Worm (Caenorhabditis elegans): ENCODE results near the gene Y43C5B.2.

- TF ChIP-seq skn-1 (tag; optimal IDR thresholded peaks at IDR 0.05) (no peak), nhr-23 (tag; optimal IDR thresholded peaks at IDR 0.05) (peak; percentile 77), ztf-4 (tag; optimal IDR thresholded peaks at IDR 0.05) (no peak)
Observed at ce11 chrIV:10373772-10374288, 21.7 kb upstream of the Y43C5B.2 start, which contains the start of gene mpz-5.

Data from whole organism, L3 larva.